Worm (Caenorhabditis elegans): Measurements from ENCODE around the gene F55H2.7.

- no peak for TF ChIP-seq F13C5.2 (tag; optimal IDR thresholded peaks at IDR 0.05)
- TF ChIP-seq flt-1 (GFP tag; IDR thresholded peaks at IDR 0.05) = no peak
- no peak for TF ChIP-seq scrt-1 (GFP tag; IDR thresholded peaks at IDR 0.05)
- no peak for TF ChIP-seq hmg-4 (GFP tag; optimal IDR thresholded peaks at IDR 0.05)
- TF ChIP-seq ama-1 (optimal IDR thresholded peaks at IDR 0.05) = no peak
- no peak for TF ChIP-seq tra-4 (tag; optimal IDR thresholded peaks at IDR 0.05)
- no peak for TF ChIP-seq hmbx-1 (tag; optimal IDR thresholded peaks at IDR 0.05)
- TF ChIP-seq B0310.2 (tag; optimal IDR thresholded peaks at IDR 0.05) = no peak
- TF ChIP-seq ceh-13 (GFP tag; optimal IDR thresholded peaks at IDR 0.05) = no peak
- no peak for TF ChIP-seq tbx-37 (GFP tag; conservative IDR thresholded peaks at IDR 0.05)
Observed at ce11 chrIII:9542816-9543215, 26.8 kb upstream of the F55H2.7 start, which contains the start of gene eif-2Balpha.
